Fruit fly (Drosophila melanogaster) whole organism, embryonic: ENCODE results near the gene papi.

Source experiments
- Bdp1 ChIP-seq: fragments of 200-800 bp; sonication (Bioruptor generic); optimal IDR thresholded peaks from 3 replicates; lab custom pipeline; 2016; ENCODE audit warnings: missing biosample characterization, missing genetic modification characterization
- Blimp-1 ChIP-seq: fragments of 200-800 bp; sonication (Bioruptor generic); optimal IDR thresholded peaks from 3 replicates; lab custom pipeline; 2018; ENCODE audit warnings: missing biosample characterization, missing genetic modification characterization, mild to moderate bottlenecking, moderate library complexity, missing genetic modification reagents
- CG10565 ChIP-seq: fragments of 200-800 bp; sonication (Bioruptor generic); optimal IDR thresholded peaks from 3 replicates; lab custom pipeline; 2016; ENCODE audit warnings: missing biosample characterization, mild to moderate bottlenecking, missing genetic modification characterization
- CG13424 ChIP-seq: fragments of 200-800 bp; sonication (Bioruptor generic); optimal IDR thresholded peaks from 2 replicates; lab custom pipeline; 2019; ENCODE audit warnings: missing biosample characterization, mild to moderate bottlenecking, missing genetic modification characterization, moderate library complexity
- CG14441 ChIP-seq: fragments of 200-800 bp; sonication (Bioruptor generic); IDR thresholded peaks from 2 replicates; pipeline ENCODE4 v1.3.6; 2022; ENCODE audit warnings: missing biosample characterization, missing genetic modification characterization
- CG1603 ChIP-seq: fragments of 200-800 bp; sonication (Bioruptor generic); optimal IDR thresholded peaks from 2 replicates; lab custom pipeline; 2019; ENCODE audit warnings: missing biosample characterization, mild to moderate bottlenecking, missing genetic modification characterization, moderate library complexity
- CG18599 ChIP-seq: fragments of 200-800 bp; sonication (Bioruptor generic); optimal IDR thresholded peaks from 3 replicates; lab custom pipeline; 2017; ENCODE audit warnings: missing biosample characterization, missing genetic modification characterization, mild to moderate bottlenecking, moderate library complexity, missing genetic modification reagents
- CG2120 ChIP-seq: fragments of 200-800 bp; sonication (Bioruptor generic); optimal IDR thresholded peaks from 3 replicates; lab custom pipeline; 2016; ENCODE audit warnings: missing biosample characterization, missing genetic modification characterization
- CG2202 ChIP-seq: fragments of 200-800 bp; sonication (Bioruptor generic); optimal IDR thresholded peaks from 2 replicates; lab custom pipeline; 2018; ENCODE audit warnings: missing biosample characterization, mild to moderate bottlenecking, missing genetic modification characterization
- CG2678 ChIP-seq: fragments of 200-800 bp; sonication (Bioruptor generic); optimal IDR thresholded peaks from 3 replicates; lab custom pipeline; 2019; ENCODE audit warnings: missing biosample characterization, mild to moderate bottlenecking, missing genetic modification characterization, moderate library complexity
- CG3163 ChIP-seq: fragments of 200-800 bp; sonication (Bioruptor generic); optimal IDR thresholded peaks from 3 replicates; lab custom pipeline; 2016; ENCODE audit warnings: missing biosample characterization, missing genetic modification characterization
- CG32767 ChIP-seq: fragments of 200-800 bp; sonication (Bioruptor generic); IDR thresholded peaks from 2 replicates; pipeline ENCODE4 v1.3.6; 2022; ENCODE audit warnings: missing biosample characterization, missing genetic modification characterization
- CG3281 ChIP-seq: fragments of 200-800 bp; sonication (Bioruptor generic); optimal IDR thresholded peaks from 3 replicates; lab custom pipeline; 2017; ENCODE audit warnings: missing biosample characterization, mild to moderate bottlenecking, missing genetic modification characterization
- CG5245 ChIP-seq: fragments of 200-800 bp; sonication (Bioruptor generic); optimal IDR thresholded peaks from 3 replicates; lab custom pipeline; 2016; ENCODE audit warnings: missing biosample characterization, missing genetic modification characterization
- CG6854 ChIP-seq: fragments of 200-800 bp; sonication (Bioruptor generic); optimal IDR thresholded peaks from 3 replicates; lab custom pipeline; 2017; ENCODE audit warnings: missing biosample characterization, mild to moderate bottlenecking, missing genetic modification characterization
- CG7963 ChIP-seq: fragments of 200-800 bp; sonication (Bioruptor generic); IDR thresholded peaks from 3 replicates; pipeline ENCODE4 v1.3.6; 2022; ENCODE audit warnings: missing biosample characterization, missing genetic modification characterization; ENCODE audit not compliant: partially characterized antibody
- CG8089 ChIP-seq: fragments of 200-800 bp; sonication (Bioruptor generic); optimal IDR thresholded peaks from 3 replicates; lab custom pipeline; 2016; ENCODE audit warnings: missing biosample characterization, missing genetic modification characterization
- CG8281 ChIP-seq: fragments of 200-800 bp; sonication (Bioruptor generic); optimal IDR thresholded peaks from 2 replicates; lab custom pipeline; 2018; ENCODE audit warnings: missing biosample characterization, mild to moderate bottlenecking, missing genetic modification characterization, moderate library complexity
- CG8765 ChIP-seq: fragments of 200-800 bp; sonication (Bioruptor generic); IDR thresholded peaks from 2 replicates; pipeline ENCODE4 v1.3.6; 2022; ENCODE audit warnings: missing biosample characterization, missing genetic modification characterization
- CG9876 ChIP-seq: fragments of 200-800 bp; sonication (Bioruptor generic); optimal IDR thresholded peaks from 2 replicates; lab custom pipeline; 2016; ENCODE audit warnings: missing biosample characterization, missing genetic modification characterization
- Drgx ChIP-seq: fragments of 200-800 bp; sonication (Bioruptor generic); IDR thresholded peaks from 2 replicates; pipeline ENCODE4 v1.3.6; 2022; ENCODE audit warnings: missing biosample characterization, missing genetic modification characterization
- E2f1 ChIP-seq: fragments of 200-800 bp; sonication (Bioruptor generic); IDR thresholded peaks from 2 replicates; pipeline ENCODE4 v1.3.6; 2022; ENCODE audit warnings: missing biosample characterization, missing genetic modification characterization
- Eip74EF ChIP-seq, 2 experiments: fragments of 200-800 bp in 1 of 2; fragments of >200 bp in 1 of 2; sonication (Bioruptor generic) in 1 of 2; optimal IDR thresholded peaks; 2 replicates each; lab custom pipeline; 2017 to 2019; ENCODE audit warnings: missing biosample characterization in 2 of 2, missing genetic modification characterization in 2 of 2, mild to moderate bottlenecking in 1 of 2, moderate library complexity in 1 of 2
- Hmx ChIP-seq: fragments of 200-800 bp; sonication (Bioruptor generic); optimal IDR thresholded peaks from 2 replicates; lab custom pipeline; 2016; ENCODE audit warnings: missing biosample characterization, missing genetic modification characterization
- Mad ChIP-seq: fragments of 200-800 bp; sonication (Bioruptor generic); optimal IDR thresholded peaks from 2 replicates; lab custom pipeline; 2016; ENCODE audit warnings: missing biosample characterization, missing genetic modification characterization
- Meics ChIP-seq: fragments of 200-800 bp; sonication (Bioruptor generic); optimal IDR thresholded peaks from 2 replicates; lab custom pipeline; 2017; ENCODE audit warnings: missing biosample characterization, mild to moderate bottlenecking, missing genetic modification characterization
- Optix ChIP-seq: fragments of 200-800 bp; sonication (Bioruptor generic); IDR thresholded peaks from 3 replicates; pipeline ENCODE4 v1.3.6; 2022; ENCODE audit warnings: missing biosample characterization, missing genetic modification characterization
- Rx ChIP-seq: fragments of 200-800 bp; sonication (Bioruptor generic); IDR thresholded peaks from 2 replicates; pipeline ENCODE4 v1.3.6; 2022; ENCODE audit warnings: missing biosample characterization, missing genetic modification characterization
- Stat92E ChIP-seq, 3 experiments: fragments of >200 bp in 2 of 3; fragments of 200-800 bp in 1 of 3; sonication (Bioruptor generic) in 1 of 3; optimal IDR thresholded peaks; 2 replicates each; lab custom pipeline; 2017 to 2019; ENCODE audit warnings: missing biosample characterization in 3 of 3, missing genetic modification characterization in 3 of 3, mild to moderate bottlenecking in 1 of 3, moderate library complexity in 1 of 3
- TFAM ChIP-seq: fragments of 200-800 bp; sonication (Bioruptor generic); optimal IDR thresholded peaks from 2 replicates; lab custom pipeline; 2017; ENCODE audit warnings: missing biosample characterization, missing genetic modification characterization, inconsistent platforms
- Xbp1 ChIP-seq: fragments of 200-800 bp; sonication (Bioruptor generic); optimal IDR thresholded peaks from 3 replicates; lab custom pipeline; 2016; ENCODE audit warnings: missing biosample characterization, mild to moderate bottlenecking, missing genetic modification characterization
- ab ChIP-seq: fragments of 200-800 bp; sonication (Bioruptor generic); optimal IDR thresholded peaks from 2 replicates; lab custom pipeline; 2016; ENCODE audit warnings: missing biosample characterization, missing genetic modification characterization
- cas ChIP-seq: fragments of 200-800 bp; sonication (Bioruptor generic); IDR thresholded peaks from 2 replicates; pipeline ENCODE4 v1.3.6; 2022; ENCODE audit warnings: missing biosample characterization, missing genetic modification characterization
- cwo ChIP-seq: fragments of 200-800 bp; sonication (Bioruptor generic); optimal IDR thresholded peaks from 3 replicates; lab custom pipeline; 2017; ENCODE audit warnings: missing biosample characterization, missing genetic modification characterization, mild to moderate bottlenecking, moderate library complexity, missing genetic modification reagents
- esg ChIP-seq: fragments of 200-800 bp; sonication (Bioruptor generic); conservative IDR thresholded peaks from 2 replicates; pipeline ENCODE4 v1.3.6; 2022; ENCODE audit warnings: missing biosample characterization, missing genetic modification characterization
- eve ChIP-seq, 2 experiments: fragments of >200 bp; optimal IDR thresholded peaks; 2 replicates each; lab custom pipeline; 2017; ENCODE audit warnings: missing biosample characterization in 2 of 2, missing genetic modification characterization in 2 of 2
- exex ChIP-seq: fragments of 200-800 bp; sonication (Bioruptor generic); optimal IDR thresholded peaks from 4 replicates; lab custom pipeline; 2018; ENCODE audit warnings: missing biosample characterization, mild to moderate bottlenecking, missing genetic modification characterization, moderate library complexity
- ind ChIP-seq: fragments of 200-800 bp; sonication (Bioruptor generic); optimal IDR thresholded peaks from 3 replicates; lab custom pipeline; 2016; ENCODE audit warnings: missing biosample characterization, missing genetic modification characterization
- ken ChIP-seq: fragments of 200-800 bp; sonication (Bioruptor generic); IDR thresholded peaks from 3 replicates; pipeline ENCODE4 v1.3.6; 2022; ENCODE audit warnings: missing biosample characterization, missing genetic modification characterization
- lab ChIP-seq: fragments of 200-800 bp; sonication (Bioruptor generic); optimal IDR thresholded peaks from 3 replicates; lab custom pipeline; 2017; ENCODE audit warnings: missing biosample characterization, missing genetic modification characterization, mild to moderate bottlenecking, moderate library complexity, missing genetic modification reagents
- lola ChIP-seq, 3 experiments: fragments of >200 bp in 2 of 3; fragments of 200-800 bp in 1 of 3; sonication (Bioruptor generic) in 1 of 3; optimal IDR thresholded peaks; 2 replicates each; lab custom pipeline; 2017 to 2019; ENCODE audit warnings: missing biosample characterization in 3 of 3, missing genetic modification characterization in 3 of 3, mild to moderate bottlenecking in 1 of 3, moderate library complexity in 1 of 3
- maf-S ChIP-seq: fragments of 200-800 bp; sonication (Bioruptor generic); optimal IDR thresholded peaks from 2 replicates; lab custom pipeline; 2016; ENCODE audit warnings: missing biosample characterization, missing genetic modification characterization
- mld ChIP-seq: fragments of 200-800 bp; sonication (Bioruptor generic); IDR thresholded peaks from 3 replicates; pipeline ENCODE4 v1.3.6; 2022; ENCODE audit warnings: missing biosample characterization, missing genetic modification characterization; ENCODE audit not compliant: partially characterized antibody
- nom ChIP-seq: fragments of 200-800 bp; sonication (Bioruptor generic); optimal IDR thresholded peaks from 2 replicates; lab custom pipeline; 2017; ENCODE audit warnings: missing biosample characterization, missing genetic modification characterization, mild to moderate bottlenecking, moderate library complexity, missing genetic modification reagents
- onecut ChIP-seq: fragments of 200-800 bp; sonication (Bioruptor generic); IDR thresholded peaks from 2 replicates; pipeline ENCODE4 v1.3.6; 2022; ENCODE audit warnings: missing biosample characterization, missing genetic modification characterization
- p53 ChIP-seq: fragments of 200-800 bp; sonication (Bioruptor generic); optimal IDR thresholded peaks from 2 replicates; lab custom pipeline; 2016; ENCODE audit warnings: missing biosample characterization, missing genetic modification characterization
- salm ChIP-seq: fragments of 200-800 bp; sonication (Bioruptor generic); optimal IDR thresholded peaks from 2 replicates; lab custom pipeline; 2018; ENCODE audit warnings: missing biosample characterization, mild to moderate bottlenecking, missing genetic modification characterization
- sqz ChIP-seq: fragments of 200-800 bp; sonication (Bioruptor generic); optimal IDR thresholded peaks from 3 replicates; lab custom pipeline; 2018; ENCODE audit warnings: missing biosample characterization, mild to moderate bottlenecking, missing genetic modification characterization
- vvl ChIP-seq: fragments of 200-800 bp; sonication (Bioruptor generic); IDR thresholded peaks from 2 replicates; pipeline ENCODE4 v1.3.6; 2022; ENCODE audit warnings: missing biosample characterization, missing genetic modification characterization

papi gene

dm6 chr2L:2201107-2201561 is 19.4 kb upstream of the papi start (continued):
- TF ChIP-seq CG7963 (GFP tag; lab: Robert Waterston, UW) (no peak), ab (peak; percentile 57), CG8765 (GFP tag; lab: Robert Waterston, UW) (peak; percentile 25; the same call in 1 of the 2 replicates), CG18599 (GFP tag; lab: Kevin White, UChicago) (peak; percentile 65), salm (tag; lab: Kevin White, UChicago) (peak; percentile 73), nom (GFP tag; lab: Kevin White, UChicago) (no peak), CG2202 (tag; lab: Kevin White, UChicago) (peak; percentile 93), vvl (GFP tag; lab: Robert Waterston, UW) (peak; percentile 87), Rx (GFP tag; lab: Robert Waterston, UW) (no peak), p53 (GFP tag; lab: Kevin White, UChicago) (peak; percentile 33), cwo (peak; percentile 50), E2f1 (GFP tag; lab: Robert Waterston, UW) (peak; percentile 73), CG1603 (tag; lab: Kevin White, UChicago) (peak; percentile 83), lola (GFP tag; optimal IDR thresholded peaks at IDR 0.05; lab: Kevin White, UChicago) (peak in 1 of 3 experiments; percentile 97), lab (GFP tag; lab: Kevin White, UChicago) (peak; percentile 82), maf-S (GFP tag; lab: Kevin White, UChicago) (peak; percentile 48), Optix (GFP tag; lab: Robert Waterston, UW) (peak; percentile 75), CG8281 (tag; lab: Kevin White, UChicago) (peak; percentile 64), CG14441 (GFP tag; lab: Robert Waterston, UW) (peak; percentile 44; the same call in 1 of the 2 replicates), esg (GFP tag; lab: Robert Waterston, UW) (peak; percentile 49), CG2120 (GFP tag; lab: Kevin White, UChicago) (no peak), Hmx (GFP tag; lab: Kevin White, UChicago) (no peak), CG13424 (tag; lab: Kevin White, UChicago) (peak; percentile 87), Meics (GFP tag; lab: Kevin White, UChicago) (peak; percentile 32), mld (GFP tag; lab: Robert Waterston, UW) (no peak), CG10565 (GFP tag; lab: Kevin White, UChicago) (peak; percentile 44), sqz (GFP tag; lab: Kevin White, UChicago) (peak; percentile 85), Bdp1 (GFP tag; lab: Kevin White, UChicago) (peak; percentile 29), TFAM (GFP tag; lab: Kevin White, UChicago) (peak; percentile 67), Blimp-1 (GFP tag; lab: Kevin White, UChicago) (peak; percentile 91), Mad (GFP tag; lab: Kevin White, UChicago) (peak; percentile 42), CG2678 (peak; percentile 88), cas (GFP tag; lab: Robert Waterston, UW) (no peak), CG3281 (GFP tag; lab: Kevin White, UChicago) (peak; percentile 34), CG5245 (GFP tag; lab: Kevin White, UChicago) (peak; percentile 77), CG32767 (GFP tag; lab: Robert Waterston, UW) (peak; percentile 55; the same call in 1 of the 2 replicates), Stat92E (GFP tag; optimal IDR thresholded peaks at IDR 0.05; lab: Kevin White, UChicago) (peak in 1 of 3 experiments; percentile 95), eve (GFP tag; optimal IDR thresholded peaks at IDR 0.05; lab: Kevin White, UChicago) (peak in 1 of 2 experiments; percentile 92), CG8089 (GFP tag; lab: Kevin White, UChicago) (peak; percentile 70), exex (tag; lab: Kevin White, UChicago) (no peak), Drgx (GFP tag; lab: Robert Waterston, UW) (peak; percentile 88), Xbp1 (peak; percentile 79), Eip74EF (GFP tag; optimal IDR thresholded peaks at IDR 0.05; lab: Kevin White, UChicago) (peak in 1 of 2 experiments; percentile 88), CG3163 (GFP tag; lab: Kevin White, UChicago) (no peak), CG6854 (GFP tag; lab: Kevin White, UChicago) (no peak), ken (GFP tag; lab: Robert Waterston, UW) (peak; percentile 70; the same call in 2 of the 3 replicates), CG9876 (GFP tag; lab: Kevin White, UChicago) (peak; percentile 10), onecut (GFP tag; lab: Robert Waterston, UW) (peak; percentile 71), ind (GFP tag; lab: Kevin White, UChicago) (peak; percentile 69)
